Fruit fly (Drosophila melanogaster) whole organism, prepupa: Measurements from ENCODE around the gene CG13056.
A peak's percentile ranks its signal among the peaks of the same experiment; 100 is the strongest.

ENCODE experiments used
- Blimp-1 ChIP-seq: fragments of 200-800 bp; sonication (Bioruptor generic); optimal IDR thresholded peaks from 3 replicates; lab custom pipeline; 2017; ENCODE audit warnings: missing biosample characterization, missing genetic modification characterization, mild to moderate bottlenecking, moderate library complexity, missing genetic modification reagents
- CG10631 ChIP-seq: fragments of 200-800 bp; sonication (Bioruptor generic); optimal IDR thresholded peaks from 2 replicates; lab custom pipeline; 2016; ENCODE audit warnings: missing biosample characterization, missing genetic modification characterization
- CG10669 ChIP-seq: fragments of 200-800 bp; sonication (Bioruptor generic); optimal IDR thresholded peaks from 3 replicates; lab custom pipeline; 2018; ENCODE audit warnings: missing biosample characterization, mild to moderate bottlenecking, missing genetic modification characterization, moderate library complexity
- CG15336 ChIP-seq: fragments of 200-800 bp; sonication (Bioruptor generic); IDR thresholded peaks from 2 replicates; pipeline ENCODE4 v1.3.6; 2022; ENCODE audit warnings: missing biosample characterization, missing genetic modification characterization
- CG16779 ChIP-seq: fragments of 200-800 bp; sonication (Bioruptor generic); optimal IDR thresholded peaks from 3 replicates; lab custom pipeline; 2017; ENCODE audit warnings: missing biosample characterization, mild to moderate bottlenecking, missing genetic modification characterization
- CG3032 ChIP-seq: fragments of 200-800 bp; optimal IDR thresholded peaks from 2 replicates; lab custom pipeline; 2019; ENCODE audit warnings: missing biosample characterization, mild to moderate bottlenecking, missing genetic modification characterization, moderate library complexity
- CG31627 ChIP-seq: fragments of 200-800 bp; sonication (Bioruptor generic); optimal IDR thresholded peaks from 3 replicates; lab custom pipeline; 2016; ENCODE audit warnings: missing biosample characterization, missing genetic modification characterization
- CG32006 ChIP-seq: fragments of 200-800 bp; sonication (Bioruptor generic); optimal IDR thresholded peaks from 3 replicates; lab custom pipeline; 2017; ENCODE audit warnings: missing biosample characterization, mild to moderate bottlenecking, missing genetic modification characterization
- CG34406 ChIP-seq: fragments of 200-800 bp; sonication (Bioruptor generic); optimal IDR thresholded peaks from 3 replicates; lab custom pipeline; 2016; ENCODE audit warnings: missing biosample characterization, missing genetic modification characterization
- CG4318 ChIP-seq: fragments of 200-800 bp; sonication (Bioruptor generic); optimal IDR thresholded peaks from 3 replicates; lab custom pipeline; 2017; ENCODE audit warnings: missing biosample characterization, mild to moderate bottlenecking, missing genetic modification characterization
- CG6163 ChIP-seq: fragments of 200-800 bp; sonication (Bioruptor generic); IDR thresholded peaks from 3 replicates; pipeline ENCODE4 v1.3.6; 2022; ENCODE audit warnings: missing biosample characterization, missing genetic modification characterization
- CG6276 ChIP-seq: fragments of 200-800 bp; sonication (Bioruptor generic); optimal IDR thresholded peaks from 2 replicates; lab custom pipeline; 2017; ENCODE audit warnings: missing biosample characterization, mild to moderate bottlenecking, missing genetic modification characterization
- CG6792 ChIP-seq: fragments of 200-800 bp; sonication (Bioruptor generic); optimal IDR thresholded peaks from 3 replicates; lab custom pipeline; 2016; ENCODE audit warnings: missing biosample characterization, missing genetic modification characterization
- CG6808 ChIP-seq: fragments of 200-800 bp; sonication (Bioruptor generic); optimal IDR thresholded peaks from 3 replicates; lab custom pipeline; 2017; ENCODE audit warnings: missing biosample characterization, missing genetic modification characterization, mild to moderate bottlenecking, moderate library complexity, missing genetic modification reagents
- CG6854 ChIP-seq: fragments of 200-800 bp; sonication (Bioruptor generic); optimal IDR thresholded peaks from 2 replicates; lab custom pipeline; 2017; ENCODE audit warnings: missing biosample characterization, mild to moderate bottlenecking, missing genetic modification characterization
- CG7368 ChIP-seq: fragments of 200-800 bp; sonication (Bioruptor generic); optimal IDR thresholded peaks from 3 replicates; lab custom pipeline; 2016; ENCODE audit warnings: missing biosample characterization, missing genetic modification characterization
- CG8119 ChIP-seq: fragments of 200-800 bp; sonication (Bioruptor generic); IDR thresholded peaks from 3 replicates; pipeline ENCODE4 v1.3.6; 2022; ENCODE audit warnings: missing biosample characterization, missing genetic modification characterization
- CG8319 ChIP-seq: fragments of 200-800 bp; sonication (Bioruptor generic); optimal IDR thresholded peaks from 3 replicates; lab custom pipeline; 2016; ENCODE audit warnings: missing biosample characterization, missing genetic modification characterization
- Eip78C ChIP-seq: fragments of 200-800 bp; sonication (Bioruptor generic); peaks from one replicate; lab custom pipeline; 2016; ENCODE audit warnings: missing biosample characterization, missing genetic modification characterization
- Eip93F ChIP-seq: fragments of 200-800 bp; sonication (Bioruptor generic); optimal IDR thresholded peaks from 2 replicates; lab custom pipeline; 2016; ENCODE audit warnings: missing biosample characterization, mild to moderate bottlenecking, missing genetic modification characterization
- Ets21C ChIP-seq: fragments of 200-800 bp; sonication (Bioruptor generic); optimal IDR thresholded peaks from 3 replicates; lab custom pipeline; 2016; ENCODE audit warnings: missing biosample characterization, missing genetic modification characterization
- Ets96B ChIP-seq: fragments of 200-800 bp; optimal IDR thresholded peaks from 2 replicates; lab custom pipeline; 2019; ENCODE audit warnings: missing biosample characterization, mild to moderate bottlenecking, missing genetic modification characterization, moderate library complexity
- Hr38 ChIP-seq: sonication (Bioruptor generic); optimal IDR thresholded peaks from 2 replicates; lab custom pipeline; 2016; ENCODE audit warnings: missing biosample characterization, missing genetic modification characterization
- Hr39 ChIP-seq: fragments of 200-800 bp; sonication (Bioruptor generic); optimal IDR thresholded peaks from 2 replicates; lab custom pipeline; 2016; ENCODE audit warnings: missing biosample characterization, missing genetic modification characterization
- Hr4 ChIP-seq: fragments of 200-800 bp; sonication (Bioruptor generic); optimal IDR thresholded peaks from 3 replicates; lab custom pipeline; 2016; ENCODE audit warnings: missing biosample characterization, missing genetic modification characterization
- Lpt ChIP-seq: fragments of 200-800 bp; sonication (Bioruptor generic); optimal IDR thresholded peaks from 3 replicates; lab custom pipeline; 2016; ENCODE audit warnings: missing biosample characterization, missing genetic modification characterization
- OdsH ChIP-seq: fragments of 200-800 bp; sonication (Bioruptor generic); optimal IDR thresholded peaks from 3 replicates; lab custom pipeline; 2016; ENCODE audit warnings: missing biosample characterization, missing genetic modification characterization
- Sox102F ChIP-seq: fragments of 200-800 bp; sonication (Bioruptor generic); optimal IDR thresholded peaks from 2 replicates; lab custom pipeline; 2016; ENCODE audit warnings: missing biosample characterization, mild to moderate bottlenecking, missing genetic modification characterization
- Sox14 ChIP-seq: fragments of 200-800 bp; sonication (Bioruptor generic); optimal IDR thresholded peaks from 3 replicates; lab custom pipeline; 2016; ENCODE audit warnings: missing biosample characterization, missing genetic modification characterization
- Sox15 ChIP-seq: fragments of 200-800 bp; sonication (Bioruptor generic); optimal IDR thresholded peaks from 3 replicates; lab custom pipeline; 2016; ENCODE audit warnings: missing biosample characterization, missing genetic modification characterization
- achi ChIP-seq: fragments of 200-800 bp; sonication (Bioruptor generic); optimal IDR thresholded peaks from 3 replicates; lab custom pipeline; 2016; ENCODE audit warnings: missing biosample characterization, missing genetic modification characterization
- acj6 ChIP-seq: fragments of 200-800 bp; sonication (Bioruptor generic); optimal IDR thresholded peaks from 3 replicates; lab custom pipeline; 2016; ENCODE audit warnings: missing biosample characterization, missing genetic modification characterization
- dac ChIP-seq: fragments of 200-800 bp; sonication (Bioruptor generic); optimal IDR thresholded peaks from 2 replicates; lab custom pipeline; 2017; ENCODE audit warnings: missing biosample characterization, mild to moderate bottlenecking, missing genetic modification characterization
- esn ChIP-seq: fragments of 200-800 bp; sonication (Bioruptor generic); optimal IDR thresholded peaks from 2 replicates; lab custom pipeline; 2016; ENCODE audit warnings: missing biosample characterization, mild to moderate bottlenecking, missing genetic modification characterization, moderate library complexity
- fd59A ChIP-seq: fragments of 200-800 bp; sonication (Bioruptor generic); optimal IDR thresholded peaks from 2 replicates; lab custom pipeline; 2017; ENCODE audit warnings: missing biosample characterization, mild to moderate bottlenecking, missing genetic modification characterization, missing genetic modification reagents
- fd85E ChIP-seq: fragments of 200-800 bp; sonication (Bioruptor generic); optimal IDR thresholded peaks from 3 replicates; lab custom pipeline; 2016; ENCODE audit warnings: missing biosample characterization, missing genetic modification characterization
- lz ChIP-seq: fragments of 200-800 bp; sonication (Bioruptor generic); optimal IDR thresholded peaks from 3 replicates; lab custom pipeline; 2016; ENCODE audit warnings: missing biosample characterization, missing genetic modification characterization
- net ChIP-seq: fragments of 200-800 bp; sonication (Bioruptor generic); optimal IDR thresholded peaks from 3 replicates; lab custom pipeline; 2016; ENCODE audit warnings: missing biosample characterization, missing genetic modification characterization
- pdm3 ChIP-seq: fragments of 200-800 bp; sonication (Bioruptor generic); optimal IDR thresholded peaks from 3 replicates; lab custom pipeline; 2016; ENCODE audit warnings: missing biosample characterization, missing genetic modification characterization
- spab ChIP-seq: fragments of 200-800 bp; sonication (Bioruptor generic); optimal IDR thresholded peaks from 2 replicates; lab custom pipeline; 2017; ENCODE audit warnings: missing biosample characterization, mild to moderate bottlenecking, missing genetic modification characterization, missing genetic modification reagents
- ss ChIP-seq, 2 experiments: fragments of 200-800 bp; sonication (Bioruptor generic); optimal IDR thresholded peaks; 2 replicates in 1 of 2; 3 replicates in 1 of 2; lab custom pipeline; 2017 to 2018; ENCODE audit warnings: mild to moderate bottlenecking in 2 of 2, missing biosample characterization in 2 of 2, missing genetic modification characterization in 2 of 2, moderate library complexity in 1 of 2
- svp ChIP-seq: fragments of 200-800 bp; sonication (Bioruptor generic); peaks from one replicate; lab custom pipeline; 2016; ENCODE audit warnings: missing biosample characterization, missing genetic modification characterization
- vri ChIP-seq: fragments of 200-800 bp; sonication (Bioruptor generic); optimal IDR thresholded peaks from 3 replicates; lab custom pipeline; 2016; ENCODE audit warnings: missing biosample characterization, mild to moderate bottlenecking, missing genetic modification characterization

CG13056 gene

DNA sequence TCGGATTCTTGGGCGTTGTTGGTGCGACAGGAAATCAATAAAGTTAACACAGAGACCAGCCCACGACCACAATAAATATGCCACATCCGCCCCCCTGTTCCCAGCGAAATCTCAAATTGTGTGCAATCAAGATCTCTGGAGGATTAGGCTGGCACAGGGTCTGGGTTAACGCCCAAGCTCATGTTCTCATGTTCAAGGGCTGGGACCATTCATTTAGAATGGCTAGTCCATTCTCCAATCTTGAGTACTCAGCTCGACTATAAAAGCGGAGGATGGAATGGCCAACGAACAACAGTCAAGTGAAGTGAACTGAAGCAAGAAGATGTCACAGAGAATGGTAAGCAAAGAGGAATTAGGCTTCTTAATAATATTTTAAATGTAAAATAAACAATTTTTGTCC lies at the start of gene CG13056:
Gene CG13056, plus strand, starts transcription at position 301 of the 400 bp plus-strand sequence.
- TF ChIP-seq Ets21C (GFP tag; lab: Kevin White, UChicago) (no peak), achi (GFP tag; lab: Kevin White, UChicago) (no peak), Sox102F (GFP tag; lab: Kevin White, UChicago) (no peak), Eip93F (GFP tag; lab: Kevin White, UChicago) (no peak), pdm3 (GFP tag; lab: Kevin White, UChicago) (no peak), CG8119 (GFP tag; lab: Robert Waterston, UW) (no peak), lz (GFP tag; lab: Kevin White, UChicago) (no peak), vri (GFP tag; lab: Kevin White, UChicago) (no peak)

DNA sequence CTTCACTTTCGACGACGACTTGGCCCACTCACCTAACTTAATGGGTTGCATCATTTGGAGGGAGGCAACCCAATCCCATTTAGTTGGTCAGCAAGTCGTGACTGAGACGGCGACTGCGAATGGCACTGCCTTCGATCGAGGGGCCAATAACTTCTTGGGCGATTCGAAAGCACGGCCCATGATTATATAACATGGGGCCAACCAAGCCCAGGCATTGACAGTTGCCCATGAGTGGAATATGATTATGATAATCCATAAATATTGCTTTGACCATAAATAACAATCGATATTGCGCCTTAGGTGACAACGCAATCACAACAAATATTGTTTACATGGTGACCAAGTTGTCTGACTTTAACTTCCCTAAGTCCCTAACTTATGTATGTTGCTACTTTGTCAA lies 49.3 kb upstream of the CG13056 start, which contains the start of gene CG13048:
Gene CG13048, minus strand, starts transcription at position 101 of the 400 bp plus-strand sequence.
- TF ChIP-seq Sox15 (GFP tag; lab: Kevin White, UChicago) (no peak), CG31627 (no peak), Lpt (GFP tag; lab: Kevin White, UChicago) (no peak), CG16779 (tag; lab: Kevin White, UChicago) (no peak), Hr38 (GFP tag; lab: Kevin White, UChicago) (no peak), spab (GFP tag; lab: Kevin White, UChicago) (no peak)

DNA sequence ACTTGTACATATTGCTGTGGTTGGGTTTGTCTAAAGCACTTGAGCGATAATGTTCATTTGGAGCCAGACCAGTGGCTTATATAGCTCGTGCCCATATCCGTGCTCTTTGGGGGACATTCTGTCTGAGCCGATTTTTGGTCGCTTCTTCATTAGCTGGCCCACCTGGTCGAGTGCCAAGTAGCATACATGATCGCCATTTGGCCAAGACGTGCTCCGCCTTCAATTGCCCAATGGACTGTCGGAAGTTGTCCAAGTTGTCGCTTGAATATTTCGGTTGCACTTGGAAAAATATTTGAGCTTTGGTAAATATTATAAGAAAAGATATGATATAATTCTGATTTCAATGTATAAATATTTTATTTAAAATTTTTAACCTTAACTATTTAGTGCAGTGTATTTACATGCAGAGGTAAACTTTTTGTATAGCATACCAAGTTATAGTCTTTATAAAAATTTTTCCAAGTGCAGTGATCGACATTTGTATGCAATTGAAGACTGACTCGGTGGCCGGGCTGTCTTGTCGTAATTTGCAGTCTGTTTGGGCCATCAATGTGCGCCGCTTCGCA lies 47.7 kb upstream of the CG13056 start, which contains the start of gene CG13047:
Gene CG13047, minus strand, starts transcription at position 51 of the 566 bp plus-strand sequence.
- TF ChIP-seq net = no peak
- TF ChIP-seq Ets96B = peak; percentile 37
- no peak for TF ChIP-seq OdsH (GFP tag; lab: Kevin White, UChicago)
- TF ChIP-seq fd59A (GFP tag; lab: Kevin White, UChicago) = no peak
- no peak for TF ChIP-seq Ets21C (GFP tag; lab: Kevin White, UChicago)
- TF ChIP-seq CG3032 (tag; lab: Kevin White, UChicago) = peak; percentile 56
- TF ChIP-seq ss (GFP tag; optimal IDR thresholded peaks at IDR 0.05; lab: Kevin White, UChicago) = no peak
- TF ChIP-seq CG15336 (GFP tag; lab: Robert Waterston, UW) = 0 out of 2 replicates have a peak, but pooled peaks have one; percentile 26
- TF ChIP-seq CG32006 (GFP tag; lab: Kevin White, UChicago) = peak; percentile 2
- no peak for TF ChIP-seq lz (GFP tag; lab: Kevin White, UChicago)
- TF ChIP-seq CG6792 (GFP tag; lab: Kevin White, UChicago) = no peak
- no peak for TF ChIP-seq CG6163 (GFP tag; lab: Robert Waterston, UW)
- TF ChIP-seq fd85E = no peak
- no peak for TF ChIP-seq CG7368 (GFP tag; lab: Kevin White, UChicago)
- TF ChIP-seq svp (GFP tag; lab: Kevin White, UChicago) = no peak
- no peak for TF ChIP-seq Sox14 (GFP tag; lab: Kevin White, UChicago)
- no peak for TF ChIP-seq Hr4 (GFP tag; lab: Kevin White, UChicago)
- TF ChIP-seq Blimp-1 = no peak
- TF ChIP-seq CG6854 (GFP tag; lab: Kevin White, UChicago) = no peak
- TF ChIP-seq dac = no peak
- TF ChIP-seq CG6276 (GFP tag; lab: Kevin White, UChicago) = no peak
- no peak for TF ChIP-seq Hr39 (GFP tag; lab: Kevin White, UChicago)
- TF ChIP-seq CG6808 (GFP tag; lab: Kevin White, UChicago) = peak; percentile 13
- TF ChIP-seq CG16779 (tag; lab: Kevin White, UChicago) = no peak
- peak; percentile 26 for TF ChIP-seq CG10669 (GFP tag; lab: Kevin White, UChicago)
- TF ChIP-seq Lpt (GFP tag; lab: Kevin White, UChicago) = no peak
- TF ChIP-seq Sox15 (GFP tag; lab: Kevin White, UChicago) = no peak
- no peak for TF ChIP-seq pdm3 (GFP tag; lab: Kevin White, UChicago)
- TF ChIP-seq CG31627 = no peak
- TF ChIP-seq CG8319 (GFP tag; lab: Kevin White, UChicago) = no peak
- TF ChIP-seq Eip93F (GFP tag; lab: Kevin White, UChicago) = no peak
- TF ChIP-seq acj6 (GFP tag; lab: Kevin White, UChicago) = peak; percentile 13
- peak; percentile 49 for TF ChIP-seq Eip78C (GFP tag; lab: Kevin White, UChicago)
- TF ChIP-seq CG34406 (GFP tag; lab: Kevin White, UChicago) = no peak
- TF ChIP-seq CG10631 = peak; percentile 10
- no peak for TF ChIP-seq esn (GFP tag; lab: Kevin White, UChicago)
- no peak for TF ChIP-seq CG4318 (GFP tag; lab: Kevin White, UChicago)
- no peak for TF ChIP-seq achi (GFP tag; lab: Kevin White, UChicago)
